Fruit fly (Drosophila melanogaster): ENCODE measurements around the gene Adk2.

Gene Adk2

DNA sequence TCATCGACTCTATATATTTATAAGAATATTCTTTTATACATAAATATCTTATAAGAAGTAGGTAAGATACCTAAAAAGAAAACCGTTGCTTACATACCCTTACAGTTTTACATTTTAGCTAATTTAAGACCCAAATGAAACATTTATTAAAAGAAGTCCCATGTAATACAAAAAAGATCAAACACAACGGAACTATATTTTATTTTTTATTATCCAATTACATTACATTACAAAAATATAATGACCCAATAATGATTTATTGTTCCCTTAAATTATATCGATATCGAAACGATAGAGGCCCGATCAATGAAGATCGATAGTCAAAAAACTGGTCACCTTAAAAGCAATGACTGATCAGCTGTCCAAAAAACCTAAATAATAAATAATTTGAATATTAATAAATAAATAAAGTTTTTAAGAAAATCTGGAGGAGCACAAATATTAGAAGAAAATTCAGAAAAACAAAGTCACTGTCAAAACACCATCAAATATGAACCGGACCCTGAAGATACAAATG is 14.5 kb downstream of the Adk2 start (continued):
- TF ChIP-seq CG8290 (GFP tag; optimal IDR thresholded peaks at IDR 0.05) (peak; percentile 15), CG8290 (tag; optimal IDR thresholded peaks at IDR 0.05) (no peak), HmgZ (tag; optimal IDR thresholded peaks at IDR 0.05) (no peak), CG31441 (GFP tag; IDR thresholded peaks at IDR 0.05) (0 out of 2 replicates have a peak, but pooled peaks have one; percentile 17), HLH4C (GFP tag; IDR thresholded peaks at IDR 0.05; ENCODE audit: partially characterized antibody) (peak; percentile 78), Sox100B (GFP tag; optimal IDR thresholded peaks at IDR 0.05) (no peak), pzg (GFP tag; optimal IDR thresholded peaks at IDR 0.05) (peak; percentile 39), sug (tag; optimal IDR thresholded peaks at IDR 0.05) (peak; percentile 5), exex (tag; optimal IDR thresholded peaks at IDR 0.05) (peak; percentile 35), Opbp (GFP tag; IDR thresholded peaks at IDR 0.05; ENCODE audit: partially characterized antibody) (peak; percentile 20; the same call in 2 of the 3 replicates), vnd (GFP tag; IDR thresholded peaks at IDR 0.05; ENCODE audit: partially characterized antibody) (peak; percentile 54; the same call in 2 of the 3 replicates), CG2116 (GFP tag; optimal IDR thresholded peaks at IDR 0.05) (peak; percentile 46), CG12659 (GFP tag; optimal IDR thresholded peaks at IDR 0.05) (peak; percentile 12), CG2129 (GFP tag; IDR thresholded peaks at IDR 0.05; ENCODE audit: partially characterized antibody) (0 out of 2 replicates have a peak, but pooled peaks have one; percentile 23), CG17361 (GFP tag; IDR thresholded peaks at IDR 0.05) (0 out of 3 replicates have a peak, but pooled peaks have one; percentile 16), gem (tag; optimal IDR thresholded peaks at IDR 0.05) (peak; percentile 42), stwl (tag; optimal IDR thresholded peaks at IDR 0.05) (peak; percentile 82), CG15011 (GFP tag; optimal IDR thresholded peaks at IDR 0.05) (no peak), CG31224 (GFP tag; IDR thresholded peaks at IDR 0.05) (no peak), Dll (GFP tag; IDR thresholded peaks at IDR 0.05; ENCODE audit: partially characterized antibody) (peak; percentile 78), BEAF-32 (GFP tag; optimal IDR thresholded peaks at IDR 0.05) (peak; percentile 67), Doc3 (GFP tag; IDR thresholded peaks at IDR 0.05; ENCODE audit: partially characterized antibody) (peak; percentile 69), gfzf (GFP tag; optimal IDR thresholded peaks at IDR 0.05) (peak; percentile 4), D19A (tag; optimal IDR thresholded peaks at IDR 0.05) (peak; percentile 96), Dp (GFP tag; optimal IDR thresholded peaks at IDR 0.05) (peak; percentile 20), crp (GFP tag; optimal IDR thresholded peaks at IDR 0.05) (peak in 1 of 2 experiments; percentile 81), zen (tag; optimal IDR thresholded peaks at IDR 0.05) (peak; percentile 67), CG3995 (GFP tag; optimal IDR thresholded peaks at IDR 0.05) (peak; percentile 69), lbe (GFP tag; optimal IDR thresholded peaks at IDR 0.05) (peak; percentile 29), CG14860 (GFP tag; IDR thresholded peaks at IDR 0.05; ENCODE audit: partially characterized antibody) (0 out of 3 replicates have a peak, but pooled peaks have one; percentile 49), CG7839 (tag; optimal IDR thresholded peaks at IDR 0.05) (peak; percentile 13), MBD-R2 (GFP tag; IDR thresholded peaks at IDR 0.05) (peak; percentile 48), CG4617 (GFP tag; optimal IDR thresholded peaks at IDR 0.05; ENCODE audit: borderline replicate concordance) (no peak), E2f2 (GFP tag; IDR thresholded peaks at IDR 0.05) (peak; percentile 22; the same call in 1 of the 2 replicates), tio (GFP tag; optimal IDR thresholded peaks at IDR 0.05) (no peak), CG16813 (GFP tag; IDR thresholded peaks at IDR 0.05; ENCODE audit: partially characterized antibody) (peak; percentile 67), CG10267 (tag; optimal IDR thresholded peaks at IDR 0.05) (peak; percentile 35)

DNA sequence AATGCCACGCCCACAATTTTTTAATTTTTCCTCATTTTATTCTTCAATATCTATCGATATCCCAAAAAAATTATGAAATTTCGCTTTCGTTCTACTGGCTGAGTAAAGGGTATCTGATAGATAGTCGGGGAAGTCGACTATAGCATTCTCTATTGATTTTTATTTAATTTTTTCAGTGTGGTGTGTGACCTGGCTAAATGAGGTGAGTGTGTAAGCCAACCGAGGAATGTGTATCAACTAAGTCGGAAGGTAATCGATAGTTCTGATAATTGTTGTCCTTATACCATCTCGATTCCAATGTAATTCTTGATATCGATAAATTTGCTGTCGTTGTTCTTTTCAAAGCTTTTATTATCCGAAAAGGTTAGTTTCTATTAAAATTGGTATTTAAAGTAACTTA is 16.0 kb downstream of the Adk2 start, which contains the start of gene CG11263:
CG11263 (plus strand) TSS at position 328 of the 400 bp plus-strand sequence.
- TF ChIP-seq ac (GFP tag; optimal IDR thresholded peaks at IDR 0.05) (no peak), CG11560 (tag; IDR thresholded peaks at IDR 0.05) (no peak; the same call in 2 of the 3 replicates), rib (GFP tag; IDR thresholded peaks at IDR 0.05) (no peak), caup (GFP tag; optimal IDR thresholded peaks at IDR 0.05; ENCODE audit: severe bottlenecking) (no peak), Doc3 (GFP tag; IDR thresholded peaks at IDR 0.05; ENCODE audit: partially characterized antibody) (peak; percentile 71; the same call in 2 of the 3 replicates), fru (optimal IDR thresholded peaks at IDR 0.05) (no peak), Awh (GFP tag; IDR thresholded peaks at IDR 0.05) (no peak), tx (GFP tag; optimal IDR thresholded peaks at IDR 0.05) (peak; percentile 56), grn (GFP tag; optimal IDR thresholded peaks at IDR 0.05) (no peak), CG7556 (GFP tag; optimal IDR thresholded peaks at IDR 0.05) (no peak), schlank (tag; optimal IDR thresholded peaks at IDR 0.05) (no peak), ttk (GFP tag; IDR thresholded peaks at IDR 0.05) (no peak), maf-S (GFP tag; optimal IDR thresholded peaks at IDR 0.05) (peak; percentile 54), CG3838 (GFP tag; optimal IDR thresholded peaks at IDR 0.05) (no peak)
